Worm (Caenorhabditis elegans) whole organism, L2 larva: Measurements from ENCODE around the gene srh-39.
A peak's percentile ranks its signal among the peaks of the same experiment; 100 is the strongest.

ENCODE experiments used
- C34F6.9 ChIP-seq: fragments of 150-350 bp; optimal IDR thresholded peaks from 2 replicates; lab custom pipeline; 2014; ENCODE audit warnings: missing biosample characterization, missing genetic modification characterization
- ama-1 ChIP-seq: fragments of 150-350 bp; optimal IDR thresholded peaks from 2 replicates; lab custom pipeline; 2018; ENCODE audit warnings: inconsistent platforms
- ceh-82 ChIP-seq: fragments of 150-350 bp; optimal IDR thresholded peaks from 2 replicates; lab custom pipeline; 2014; ENCODE audit warnings: missing biosample characterization, missing genetic modification characterization
- dmd-4 ChIP-seq: sonication (generic microtip); optimal IDR thresholded peaks from 2 replicates; lab custom pipeline; 2017; ENCODE audit warnings: missing biosample characterization, missing genetic modification characterization
- lin-39 ChIP-seq: fragments of 150-350 bp; optimal IDR thresholded peaks from 2 replicates; lab custom pipeline; 2014; ENCODE audit warnings: missing biosample characterization, missing genetic modification reagents, missing genetic modification characterization
- mdl-1 ChIP-seq, 2 experiments: fragments of 150-350 bp in 1 of 2; sonication (generic microtip) in 1 of 2; optimal IDR thresholded peaks; 2 replicates each; lab custom pipeline; 2017; ENCODE audit warnings: missing biosample characterization in 2 of 2, missing genetic modification characterization in 2 of 2
- nhr-12 ChIP-seq: fragments of 150-350 bp; optimal IDR thresholded peaks from 2 replicates; lab custom pipeline; 2014; ENCODE audit warnings: missing biosample characterization, missing genetic modification characterization
- nhr-237 ChIP-seq: fragments of 150-350 bp; optimal IDR thresholded peaks from 2 replicates; lab custom pipeline; 2014; ENCODE audit warnings: missing biosample characterization, missing genetic modification characterization
- nhr-25 ChIP-seq: fragments of 150-350 bp; sonication (generic microtip); optimal IDR thresholded peaks from 3 replicates; lab custom pipeline; 2014; ENCODE audit warnings: missing biosample characterization, missing genetic modification characterization
- skn-1 ChIP-seq: sonication (generic microtip); optimal IDR thresholded peaks from 2 replicates; lab custom pipeline; 2017; ENCODE audit warnings: missing biosample characterization, missing genetic modification characterization
- snpc-4 ChIP-seq: fragments of 150-350 bp; optimal IDR thresholded peaks from 2 replicates; lab custom pipeline; 2014; ENCODE audit warnings: missing biosample characterization, missing genetic modification characterization
- zag-1 ChIP-seq: fragments of 150-350 bp; optimal IDR thresholded peaks from 2 replicates; lab custom pipeline; 2014; ENCODE audit warnings: missing biosample characterization, missing genetic modification characterization
- ztf-1 ChIP-seq: fragments of 200-800 bp; sonication (Bioruptor generic); conservative IDR thresholded peaks from 2 replicates; pipeline ENCODE4 v1.3.6; 2022; ENCODE audit warnings: missing genetic modification characterization, missing compliant biosample characterization
- ztf-11 ChIP-seq: sonication (generic microtip); optimal IDR thresholded peaks from 2 replicates; lab custom pipeline; 2017; ENCODE audit warnings: missing biosample characterization, missing genetic modification characterization

DNA sequence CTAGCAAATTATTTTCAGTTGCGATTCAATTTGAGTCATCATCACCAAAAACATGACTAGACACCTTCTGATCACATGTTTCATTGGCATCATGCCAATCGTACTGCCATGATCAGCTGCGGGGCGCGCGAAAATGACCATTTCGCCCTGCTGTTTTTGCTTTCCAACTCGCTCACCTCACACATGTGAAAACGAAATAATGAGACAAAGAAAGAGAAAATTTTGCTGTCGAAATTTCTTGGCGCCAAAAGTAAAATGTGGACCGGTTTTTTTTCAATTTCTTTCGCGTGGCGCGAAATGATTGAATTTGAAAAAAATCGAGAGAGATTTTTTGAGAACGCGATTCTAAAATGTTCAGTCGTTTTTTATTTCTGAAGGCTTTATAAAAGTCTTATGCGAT lies 41.5 kb upstream of the srh-39 start:
- TF ChIP-seq nhr-12 (tag; lab: Kevin White, UChicago): no peak
- no peak for TF ChIP-seq snpc-4
- TF ChIP-seq C34F6.9: no peak
- TF ChIP-seq ama-1 (lab: Kevin White, UChicago): no peak
- TF ChIP-seq mdl-1 (tag; optimal IDR thresholded peaks at IDR 0.05; lab: Kevin White, UChicago): no peak
- no peak for TF ChIP-seq ztf-1
- TF ChIP-seq nhr-237 (tag; lab: Kevin White, UChicago): no peak
- TF ChIP-seq dmd-4 (tag; lab: Kevin White, UChicago): no peak
- no peak for TF ChIP-seq zag-1 (tag; lab: Kevin White, UChicago)
- no peak for TF ChIP-seq ceh-82 (tag; lab: Kevin White, UChicago)
- no peak for TF ChIP-seq ztf-11
- no peak for TF ChIP-seq lin-39 (tag; lab: Kevin White, UChicago)
- peak; percentile 89 for TF ChIP-seq nhr-25 (tag; lab: Kevin White, UChicago)
- no peak for TF ChIP-seq skn-1 (tag; lab: Kevin White, UChicago)
